Worm (Caenorhabditis elegans) whole organism, young adult: ENCODE measurements around the gene rgs-3.
A peak's percentile ranks its signal among the peaks of the same experiment; 100 is the strongest.

ENCODE experiments used
- B0336.3 ChIP-seq: fragments of 200-800 bp; sonication (Bioruptor generic); IDR thresholded peaks from 2 replicates; pipeline ENCODE4 v1.3.6; 2022; ENCODE audit warnings: missing genetic modification characterization, missing compliant biosample characterization
- F10E7.11 ChIP-seq: sonication (generic microtip); optimal IDR thresholded peaks from 2 replicates; lab custom pipeline; 2017; ENCODE audit warnings: mild to moderate bottlenecking, missing genetic modification characterization, moderate library complexity, missing compliant biosample characterization
- F23B12.7 ChIP-seq: sonication (generic microtip); optimal IDR thresholded peaks from 2 replicates; lab custom pipeline; 2017; ENCODE audit warnings: missing genetic modification characterization, mild to moderate bottlenecking, missing compliant biosample characterization, antibody characterized with exemption, moderate library complexity; ENCODE audit not compliant: insufficient read depth
- F49E8.2 ChIP-seq: sonication (generic microtip); optimal IDR thresholded peaks from 3 replicates; lab custom pipeline; 2017; ENCODE audit warnings: missing genetic modification characterization, mild to moderate bottlenecking, missing compliant biosample characterization, antibody characterized with exemption, moderate library complexity; ENCODE audit not compliant: insufficient read depth
- F55B11.4 ChIP-seq: sonication (generic microtip); optimal IDR thresholded peaks from 2 replicates; lab custom pipeline; 2016; ENCODE audit warnings: missing compliant biosample characterization, missing genetic modification characterization, borderline replicate concordance; ENCODE audit not compliant: insufficient read depth
- Y53F4B.3 ChIP-seq: fragments of 200-800 bp; sonication (Bioruptor generic); IDR thresholded peaks from 2 replicates; pipeline ENCODE4 v1.3.6; 2022; ENCODE audit warnings: missing genetic modification reagents, missing genetic modification characterization, missing compliant biosample characterization
- Y56A3A.18 ChIP-seq: fragments of 200-800 bp; sonication (Bioruptor generic); IDR thresholded peaks from 2 replicates; pipeline ENCODE4 v1.3.6; 2022; ENCODE audit warnings: missing genetic modification reagents, missing genetic modification characterization, missing compliant biosample characterization
- Y67H2A.10 ChIP-seq: fragments of 200-800 bp; sonication (Bioruptor generic); conservative IDR thresholded peaks from 2 replicates; pipeline ENCODE4 v1.3.6; 2022; ENCODE audit warnings: missing genetic modification reagents, missing genetic modification characterization, missing compliant biosample characterization
- ZK185.1 ChIP-seq: sonication (generic microtip); optimal IDR thresholded peaks from 2 replicates; lab custom pipeline; 2016; ENCODE audit warnings: mild to moderate bottlenecking, missing genetic modification characterization, missing compliant biosample characterization; ENCODE audit not compliant: poor library complexity, severe bottlenecking
- aptf-2 ChIP-seq: fragments of 200-800 bp; sonication (Bioruptor generic); conservative IDR thresholded peaks from 2 replicates; pipeline ENCODE4 v1.3.6; 2022; ENCODE audit warnings: missing genetic modification reagents, missing genetic modification characterization, missing compliant biosample characterization
- attf-6 ChIP-seq: fragments of 200-800 bp; sonication (Bioruptor generic); IDR thresholded peaks from 2 replicates; pipeline ENCODE4 v1.3.6; 2022; ENCODE audit warnings: missing genetic modification reagents, missing genetic modification characterization, missing compliant biosample characterization
- ccch-3 ChIP-seq: fragments of 200-800 bp; sonication (Bioruptor generic); optimal IDR thresholded peaks from 2 replicates; lab custom pipeline; 2018; ENCODE audit warnings: mild to moderate bottlenecking, missing genetic modification characterization, missing compliant biosample characterization
- ceh-58 ChIP-seq: fragments of 200-800 bp; sonication (Bioruptor generic); IDR thresholded peaks from 2 replicates; pipeline ENCODE4 v1.3.6; 2022; ENCODE audit warnings: missing genetic modification characterization, missing compliant biosample characterization
- chd-7 ChIP-seq: sonication (generic microtip); optimal IDR thresholded peaks from 2 replicates; lab custom pipeline; 2016; ENCODE audit warnings: mild to moderate bottlenecking, missing genetic modification characterization, moderate library complexity, missing compliant biosample characterization
- dpff-1 ChIP-seq: sonication (generic microtip); optimal IDR thresholded peaks from 2 replicates; lab custom pipeline; 2017; ENCODE audit warnings: mild to moderate bottlenecking, missing genetic modification characterization, missing compliant biosample characterization
- ets-4 ChIP-seq: fragments of 200-800 bp; sonication (Bioruptor generic); optimal IDR thresholded peaks from 2 replicates; lab custom pipeline; 2018; ENCODE audit warnings: mild to moderate bottlenecking, missing genetic modification characterization, missing compliant biosample characterization
- fkh-3 ChIP-seq: sonication (generic microtip); optimal IDR thresholded peaks from 2 replicates; lab custom pipeline; 2016; ENCODE audit warnings: mild to moderate bottlenecking, missing genetic modification characterization, missing compliant biosample characterization
- hlh-26 ChIP-seq: fragments of 200-800 bp; sonication (Bioruptor generic); conservative IDR thresholded peaks from 2 replicates; pipeline ENCODE4 v1.3.6; 2022; ENCODE audit warnings: missing genetic modification reagents, missing genetic modification characterization, missing compliant biosample characterization
- hmg-1.2 ChIP-seq: fragments of 200-800 bp; sonication (Bioruptor generic); IDR thresholded peaks from 2 replicates; pipeline ENCODE4 v1.3.6; 2022; ENCODE audit warnings: missing genetic modification reagents, missing genetic modification characterization, missing compliant biosample characterization
- lag-1 ChIP-seq: fragments of 200-800 bp; sonication (Bioruptor generic); IDR thresholded peaks from 2 replicates; pipeline ENCODE4 v1.3.6; 2022; ENCODE audit warnings: missing genetic modification reagents, missing genetic modification characterization, missing compliant biosample characterization
- lin-35 ChIP-seq, 3 experiments: fragments of 150-350 bp in 2 of 3; sonication (generic microtip) in 1 of 3; optimal IDR thresholded peaks; 2 replicates each; lab custom pipeline; 2014 to 2018; ENCODE audit warnings: missing biosample characterization in 3 of 3, missing genetic modification characterization in 3 of 3, missing genetic modification reagents in 3 of 3
- madf-10 ChIP-seq: sonication (generic microtip); optimal IDR thresholded peaks from 2 replicates; lab custom pipeline; 2016; ENCODE audit warnings: mild to moderate bottlenecking, missing genetic modification characterization, missing compliant biosample characterization
- nfyb-1 ChIP-seq: fragments of 200-800 bp; sonication (Bioruptor generic); IDR thresholded peaks from 2 replicates; pipeline ENCODE4 v1.3.6; 2022; ENCODE audit warnings: missing genetic modification reagents, missing genetic modification characterization, missing compliant biosample characterization
- nhr-120 ChIP-seq: fragments of 200-800 bp; sonication (Bioruptor generic); IDR thresholded peaks from 2 replicates; pipeline ENCODE4 v1.3.6; 2022; ENCODE audit warnings: missing genetic modification characterization, missing compliant biosample characterization
- nhr-27 ChIP-seq: fragments of 200-800 bp; sonication (Bioruptor generic); optimal IDR thresholded peaks from 2 replicates; lab custom pipeline; 2018; ENCODE audit warnings: mild to moderate bottlenecking, missing genetic modification characterization, moderate library complexity, missing compliant biosample characterization
- pha-4 ChIP-seq: fragments of 150-350 bp; sonication (generic microtip); optimal IDR thresholded peaks from 2 replicates; lab custom pipeline; 2014; ENCODE audit warnings: missing biosample characterization, missing genetic modification reagents, missing genetic modification characterization
- rec-8 ChIP-seq, 2 experiments: sonication (generic microtip); optimal IDR thresholded peaks; 2 replicates each; lab custom pipeline; 2016; ENCODE audit warnings: mild to moderate bottlenecking in 2 of 2, missing genetic modification characterization in 2 of 2, missing genetic modification reagents in 2 of 2, missing genotype in 2 of 2, missing biosample characterization in 1 of 2, missing compliant biosample characterization in 1 of 2, moderate library complexity in 1 of 2
- sea-2 ChIP-seq: fragments of 200-800 bp; sonication (Bioruptor generic); IDR thresholded peaks from 2 replicates; pipeline ENCODE4 v1.3.6; 2022; ENCODE audit warnings: missing genetic modification characterization, missing compliant biosample characterization
- snpc-1.3 ChIP-seq: sonication (generic microtip); optimal IDR thresholded peaks from 2 replicates; lab custom pipeline; 2017; ENCODE audit warnings: missing genetic modification characterization, mild to moderate bottlenecking, missing compliant biosample characterization, antibody characterized with exemption, moderate library complexity, missing genotype, missing genetic modification reagents; ENCODE audit not compliant: insufficient read depth
- somi-1 ChIP-seq: fragments of 200-800 bp; sonication (Bioruptor generic); optimal IDR thresholded peaks from 2 replicates; lab custom pipeline; 2018; ENCODE audit warnings: mild to moderate bottlenecking, missing genetic modification characterization, missing compliant biosample characterization
- xnd-1 ChIP-seq: sonication (generic microtip); optimal IDR thresholded peaks from 2 replicates; lab custom pipeline; 2016; ENCODE audit warnings: missing genotype, missing genetic modification reagents, missing genetic modification characterization, missing compliant biosample characterization
- zfh-2 ChIP-seq: fragments of 200-800 bp; sonication (Bioruptor generic); conservative IDR thresholded peaks from 2 replicates; pipeline ENCODE4 v1.3.6; 2022; ENCODE audit warnings: missing genetic modification reagents, missing genetic modification characterization, missing compliant biosample characterization
- ztf-26 ChIP-seq: sonication (generic microtip); optimal IDR thresholded peaks from 2 replicates; lab custom pipeline; 2017; ENCODE audit warnings: missing genetic modification characterization, missing compliant biosample characterization
- ztf-28 ChIP-seq: fragments of 200-800 bp; sonication (Bioruptor generic); IDR thresholded peaks from 2 replicates; pipeline ENCODE4 v1.3.6; 2022; ENCODE audit warnings: missing genetic modification reagents, missing genetic modification characterization, missing compliant biosample characterization

rgs-3 gene

ce11 chrII:6097441-6097840 lies 2.2 kb upstream of the rgs-3 start, which contains the start of the genes tpp-2 and rbbp-5 (continued):
- TF ChIP-seq dpff-1 (tag; lab: Kevin White, UChicago) (no peak), rec-8 (tag; optimal IDR thresholded peaks at IDR 0.05; lab: Kevin White, UChicago) (peak in 1 of 2 experiments; percentile 29), Y53F4B.3 (no peak), B0336.3 (GFP tag; lab: Robert Waterston, UW) (no peak), hmg-1.2 (peak; percentile 25; the same call in 1 of the 2 replicates), ccch-3 (peak; percentile 4), F10E7.11 (no peak)

- TF ChIP-seq lin-35 (GFP tag; optimal IDR thresholded peaks at IDR 0.05; lab: Kevin White, UChicago) (no peak), pha-4 (tag; lab: Kevin White, UChicago) (no peak), Y67H2A.10 (GFP tag; lab: Robert Waterston, UW) (no peak)
- TF ChIP-seq, all 124 proteins: peak for 0
Measured at ce11 chrII:6101475-6101874, 1.9 kb downstream of the rgs-3 start.

ce11 chrII:6103986-6104385 lies 4.4 kb downstream of the rgs-3 start:
- no peak for TF ChIP-seq ceh-58 (GFP tag; lab: Robert Waterston, UW)
- TF ChIP-seq fkh-3 (tag; lab: Kevin White, UChicago): no peak
- no peak for TF ChIP-seq Y56A3A.18 (GFP tag; lab: Robert Waterston, UW)
- TF ChIP-seq somi-1: no peak
- TF ChIP-seq, all 124 proteins: peak for 0

ce11 chrII:6107773-6108172 lies 8.2 kb downstream of the rgs-3 start:
- TF ChIP-seq F55B11.4 (tag; lab: Kevin White, UChicago): no peak
- no peak for TF ChIP-seq hmg-1.2
- no peak for TF ChIP-seq nfyb-1 (GFP tag; lab: Robert Waterston, UW)
- TF ChIP-seq snpc-1.3 (tag; lab: Kevin White, UChicago): no peak
- TF ChIP-seq ztf-26 (tag; lab: Kevin White, UChicago): no peak
- TF ChIP-seq ztf-28 (GFP tag; lab: Robert Waterston, UW): no peak
- TF ChIP-seq attf-6 (GFP tag; lab: Robert Waterston, UW): no peak
- TF ChIP-seq madf-10 (tag; lab: Kevin White, UChicago): no peak
- no peak for TF ChIP-seq F23B12.7 (tag; lab: Kevin White, UChicago)
- TF ChIP-seq nhr-27 (tag; lab: Kevin White, UChicago): no peak
- no peak for TF ChIP-seq chd-7 (tag; lab: Kevin White, UChicago)
- TF ChIP-seq ZK185.1 (tag; lab: Kevin White, UChicago): no peak
- TF ChIP-seq zfh-2 (GFP tag; lab: Robert Waterston, UW): no peak

- TF ChIP-seq aptf-2 (GFP tag; lab: Robert Waterston, UW) (no peak), sea-2 (GFP tag; lab: Robert Waterston, UW) (no peak), ccch-3 (no peak), hlh-26 (no peak), lag-1 (GFP tag; lab: Robert Waterston, UW) (no peak), F49E8.2 (tag; lab: Kevin White, UChicago) (no peak), nhr-120 (GFP tag; lab: Robert Waterston, UW) (no peak), ets-4 (GFP tag; lab: Kevin White, UChicago) (no peak), xnd-1 (tag; lab: Kevin White, UChicago) (no peak)
Measured at ce11 chrII:6109989-6110388, 10.4 kb downstream of the rgs-3 start.
